Fruit fly (Drosophila melanogaster): Measurements from ENCODE around the gene bap.

bap gene

dm6 chr3R:21359375-21360191 lies 29.1 kb upstream of the bap start (continued):
- TF ChIP-seq CG8290 (GFP tag; optimal IDR thresholded peaks at IDR 0.05) (no peak), CG8290 (tag; optimal IDR thresholded peaks at IDR 0.05) (no peak), pzg (GFP tag; optimal IDR thresholded peaks at IDR 0.05) (peak; percentile 32), amos (GFP tag; IDR thresholded peaks at IDR 0.05; ENCODE audit: partially characterized antibody) (peak; percentile 74), CG32772 (GFP tag; IDR thresholded peaks at IDR 0.05) (no peak), CG31388 (GFP tag; optimal IDR thresholded peaks at IDR 0.05) (no peak), Scr (GFP tag; IDR thresholded peaks at IDR 0.05; ENCODE audit: partially characterized antibody) (peak; percentile 79), CG11695 (GFP tag; IDR thresholded peaks at IDR 0.05) (0 out of 3 replicates have a peak, but pooled peaks have one; percentile 13), CG7963 (GFP tag; IDR thresholded peaks at IDR 0.05; ENCODE audit: partially characterized antibody) (0 out of 3 replicates have a peak, but pooled peaks have one; percentile 49), Rx (GFP tag; IDR thresholded peaks at IDR 0.05) (no peak), E2f2 (GFP tag; IDR thresholded peaks at IDR 0.05) (0 out of 2 replicates have a peak, but pooled peaks have one; percentile 14), ranshi (GFP tag; IDR thresholded peaks at IDR 0.05) (no peak), unc-4 (GFP tag; IDR thresholded peaks at IDR 0.05; ENCODE audit: partially characterized antibody) (peak; percentile 64; the same call in 1 of the 2 replicates), CG8089 (GFP tag; optimal IDR thresholded peaks at IDR 0.05) (no peak), ssp (GFP tag; IDR thresholded peaks at IDR 0.05) (no peak), CG12299 (tag; optimal IDR thresholded peaks at IDR 0.05) (no peak), CG2116 (GFP tag; optimal IDR thresholded peaks at IDR 0.05) (peak; percentile 72), dmrt99B (tag; optimal IDR thresholded peaks at IDR 0.05) (no peak), CG17912 (GFP tag; optimal IDR thresholded peaks at IDR 0.05) (no peak), grau (tag; optimal IDR thresholded peaks at IDR 0.05) (no peak), Elba2 (GFP tag; optimal IDR thresholded peaks at IDR 0.05) (peak; percentile 17), CG10274 (GFP tag; optimal IDR thresholded peaks at IDR 0.05) (no peak), lmd (GFP tag; IDR thresholded peaks at IDR 0.05) (no peak), crp (GFP tag; optimal IDR thresholded peaks at IDR 0.05) (no peak), Myb (GFP tag; optimal IDR thresholded peaks at IDR 0.05) (peak; percentile 71), CG34224 (GFP tag; IDR thresholded peaks at IDR 0.05; ENCODE audit: partially characterized antibody) (peak; percentile 61; the same call in 2 of the 3 replicates), Ets65A (GFP tag) (peak; percentile 31), vnd (GFP tag; IDR thresholded peaks at IDR 0.05; ENCODE audit: partially characterized antibody) (peak; percentile 70), gro (GFP tag; optimal IDR thresholded peaks at IDR 0.05) (no peak)

- TF ChIP-seq CG6791 (GFP tag; IDR thresholded peaks at IDR 0.05; ENCODE audit: partially characterized antibody) (0 out of 3 replicates have a peak, but pooled peaks have one; percentile 1), nerfin-1 (tag; optimal IDR thresholded peaks at IDR 0.05) (peak; percentile 63), CG17385 (GFP tag; optimal IDR thresholded peaks at IDR 0.05) (peak; percentile 94), mld (GFP tag; IDR thresholded peaks at IDR 0.05; ENCODE audit: partially characterized antibody) (0 out of 3 replicates have a peak, but pooled peaks have one; percentile 0), scrt (GFP tag; optimal IDR thresholded peaks at IDR 0.05) (peak; percentile 87), CG11504 (tag; optimal IDR thresholded peaks at IDR 0.05) (no peak), CG34224 (GFP tag; IDR thresholded peaks at IDR 0.05; ENCODE audit: partially characterized antibody) (0 out of 3 replicates have a peak, but pooled peaks have one; percentile 1), CG4617 (GFP tag; optimal IDR thresholded peaks at IDR 0.05; ENCODE audit: borderline replicate concordance) (peak; percentile 35), Rfx (GFP tag; IDR thresholded peaks at IDR 0.05) (no peak), PHDP (tag; optimal IDR thresholded peaks at IDR 0.05) (no peak), MESR4 (GFP tag; optimal IDR thresholded peaks at IDR 0.05) (peak; percentile 68), MBD-R2 (GFP tag; IDR thresholded peaks at IDR 0.05) (peak; percentile 74), CG12299 (tag; optimal IDR thresholded peaks at IDR 0.05) (no peak), sna (GFP tag; IDR thresholded peaks at IDR 0.05; ENCODE audit: partially characterized antibody) (0 out of 2 replicates have a peak, but pooled peaks have one; percentile 20), Dll (GFP tag; IDR thresholded peaks at IDR 0.05; ENCODE audit: partially characterized antibody) (peak; percentile 13; the same call in 1 of the 4 replicates), CG2129 (GFP tag; IDR thresholded peaks at IDR 0.05; ENCODE audit: partially characterized antibody) (0 out of 2 replicates have a peak, but pooled peaks have one; percentile 38), YL-1 (GFP tag; optimal IDR thresholded peaks at IDR 0.05) (peak; percentile 30), Med (GFP tag) (peak; percentile 38), twi (tag; optimal IDR thresholded peaks at IDR 0.05) (no peak)
Measured at dm6 chr3R:21360192-21360535, 28.5 kb upstream of the bap start.
